Worm (Caenorhabditis elegans) whole organism, young adult: ENCODE results near the gene acdh-8.

ENCODE experiments used
- B0019.2 ChIP-seq: fragments of 200-800 bp; sonication (Bioruptor generic); conservative IDR thresholded peaks from 2 replicates; pipeline ENCODE4 v1.3.6; 2022; ENCODE audit warnings: missing genetic modification reagents, missing genetic modification characterization, missing compliant biosample characterization
- B0336.3 ChIP-seq: fragments of 200-800 bp; sonication (Bioruptor generic); IDR thresholded peaks from 2 replicates; pipeline ENCODE4 v1.3.6; 2022; ENCODE audit warnings: missing genetic modification characterization, missing compliant biosample characterization
- D2030.7 ChIP-seq: fragments of 200-800 bp; sonication (Bioruptor generic); IDR thresholded peaks from 2 replicates; pipeline ENCODE4 v1.3.6; 2022; ENCODE audit warnings: missing genetic modification reagents, missing genetic modification characterization, missing compliant biosample characterization
- F23B12.7 ChIP-seq: sonication (generic microtip); optimal IDR thresholded peaks from 2 replicates; lab custom pipeline; 2017; ENCODE audit warnings: missing genetic modification characterization, mild to moderate bottlenecking, missing compliant biosample characterization, antibody characterized with exemption, moderate library complexity; ENCODE audit not compliant: insufficient read depth
- F55B11.4 ChIP-seq: sonication (generic microtip); optimal IDR thresholded peaks from 2 replicates; lab custom pipeline; 2016; ENCODE audit warnings: missing compliant biosample characterization, missing genetic modification characterization, borderline replicate concordance; ENCODE audit not compliant: insufficient read depth
- K12H6.12 ChIP-seq: fragments of 200-800 bp; sonication (Bioruptor generic); optimal IDR thresholded peaks from 2 replicates; lab custom pipeline; 2018; ENCODE audit warnings: mild to moderate bottlenecking, missing genetic modification characterization, missing compliant biosample characterization
- ZK185.1 ChIP-seq: sonication (generic microtip); optimal IDR thresholded peaks from 2 replicates; lab custom pipeline; 2016; ENCODE audit warnings: mild to moderate bottlenecking, missing genetic modification characterization, missing compliant biosample characterization; ENCODE audit not compliant: poor library complexity, severe bottlenecking
- ama-1 ChIP-seq, 3 experiments: fragments of 150-350 bp in 1 of 3; sonication (generic microtip) in 2 of 3; optimal IDR thresholded peaks; 2 replicates each; lab custom pipeline; 2014 to 2018; ENCODE audit warnings: missing biosample characterization in 2 of 3, missing genetic modification characterization in 2 of 3, missing genetic modification reagents in 2 of 3
- aptf-2 ChIP-seq: fragments of 200-800 bp; sonication (Bioruptor generic); conservative IDR thresholded peaks from 2 replicates; pipeline ENCODE4 v1.3.6; 2022; ENCODE audit warnings: missing genetic modification reagents, missing genetic modification characterization, missing compliant biosample characterization
- athp-1 ChIP-seq: sonication (generic microtip); optimal IDR thresholded peaks from 2 replicates; lab custom pipeline; 2017; ENCODE audit warnings: mild to moderate bottlenecking, missing genetic modification characterization, missing compliant biosample characterization
- attf-3 ChIP-seq: fragments of 200-800 bp; sonication (Bioruptor generic); conservative IDR thresholded peaks from 2 replicates; pipeline ENCODE4 v1.3.6; 2022; ENCODE audit warnings: missing genetic modification reagents, missing genetic modification characterization, missing compliant biosample characterization
- attf-5 ChIP-seq: fragments of 200-800 bp; sonication (Bioruptor generic); optimal IDR thresholded peaks from 2 replicates; lab custom pipeline; 2018; ENCODE audit warnings: mild to moderate bottlenecking, missing genetic modification characterization, missing compliant biosample characterization
- bed-2 ChIP-seq: fragments of 200-800 bp; sonication (Bioruptor generic); IDR thresholded peaks from 2 replicates; pipeline ENCODE4 v1.3.6; 2022; ENCODE audit warnings: missing genetic modification reagents, missing genetic modification characterization, missing compliant biosample characterization
- ccch-3 ChIP-seq: fragments of 200-800 bp; sonication (Bioruptor generic); optimal IDR thresholded peaks from 2 replicates; lab custom pipeline; 2018; ENCODE audit warnings: mild to moderate bottlenecking, missing genetic modification characterization, missing compliant biosample characterization
- ceh-100 ChIP-seq: fragments of 200-800 bp; sonication (Bioruptor generic); IDR thresholded peaks from 2 replicates; pipeline ENCODE4 v1.3.6; 2022; ENCODE audit warnings: missing genetic modification reagents, missing genetic modification characterization, missing compliant biosample characterization
- ceh-27 ChIP-seq: fragments of 200-800 bp; sonication (Bioruptor generic); optimal IDR thresholded peaks from 2 replicates; lab custom pipeline; 2018; ENCODE audit warnings: mild to moderate bottlenecking, missing genetic modification characterization, moderate library complexity, missing compliant biosample characterization
- ceh-40 ChIP-seq: fragments of 200-800 bp; sonication (Bioruptor generic); IDR thresholded peaks from 2 replicates; pipeline ENCODE4 v1.3.6; 2022; ENCODE audit warnings: missing genetic modification characterization, missing compliant biosample characterization
- chd-7 ChIP-seq: sonication (generic microtip); optimal IDR thresholded peaks from 2 replicates; lab custom pipeline; 2016; ENCODE audit warnings: mild to moderate bottlenecking, missing genetic modification characterization, moderate library complexity, missing compliant biosample characterization
- die-1 ChIP-seq: sonication (generic microtip); optimal IDR thresholded peaks from 2 replicates; lab custom pipeline; 2016; ENCODE audit warnings: missing genotype, mild to moderate bottlenecking, missing genetic modification characterization, missing compliant biosample characterization
- dpl-1 ChIP-seq: fragments of 150-350 bp; optimal IDR thresholded peaks from 2 replicates; lab custom pipeline; 2014; ENCODE audit warnings: missing biosample characterization, missing genetic modification reagents, missing genetic modification characterization
- egl-18 ChIP-seq: fragments of 200-800 bp; sonication (Bioruptor generic); IDR thresholded peaks from 2 replicates; pipeline ENCODE4 v1.3.6; 2022; ENCODE audit warnings: missing genetic modification reagents, missing genetic modification characterization, missing compliant biosample characterization
- egrh-3 ChIP-seq: fragments of 200-800 bp; sonication (Bioruptor generic); IDR thresholded peaks from 2 replicates; pipeline ENCODE4 v1.3.6; 2022; ENCODE audit warnings: missing genetic modification reagents, missing genetic modification characterization, missing compliant biosample characterization
- ekl-4 ChIP-seq: fragments of 200-800 bp; sonication (Bioruptor generic); IDR thresholded peaks from 2 replicates; pipeline ENCODE4 v1.3.6; 2022; ENCODE audit warnings: missing genetic modification reagents, missing genetic modification characterization, missing compliant biosample characterization
- ets-4 ChIP-seq: fragments of 200-800 bp; sonication (Bioruptor generic); optimal IDR thresholded peaks from 2 replicates; lab custom pipeline; 2018; ENCODE audit warnings: mild to moderate bottlenecking, missing genetic modification characterization, missing compliant biosample characterization
- him-1 ChIP-seq: sonication (generic microtip); optimal IDR thresholded peaks from 2 replicates; lab custom pipeline; 2016; ENCODE audit warnings: missing genotype, missing genetic modification reagents, missing genetic modification characterization, missing compliant biosample characterization
- hlh-26 ChIP-seq: fragments of 200-800 bp; sonication (Bioruptor generic); conservative IDR thresholded peaks from 2 replicates; pipeline ENCODE4 v1.3.6; 2022; ENCODE audit warnings: missing genetic modification reagents, missing genetic modification characterization, missing compliant biosample characterization
- hmg-1.2 ChIP-seq: fragments of 200-800 bp; sonication (Bioruptor generic); IDR thresholded peaks from 2 replicates; pipeline ENCODE4 v1.3.6; 2022; ENCODE audit warnings: missing genetic modification reagents, missing genetic modification characterization, missing compliant biosample characterization
- lin-40 ChIP-seq: sonication (generic microtip); optimal IDR thresholded peaks from 2 replicates; lab custom pipeline; 2016; ENCODE audit warnings: missing genetic modification characterization, mild to moderate bottlenecking, missing compliant biosample characterization, missing genotype, missing genetic modification reagents
- lir-1 ChIP-seq: fragments of 200-800 bp; sonication (Bioruptor generic); conservative IDR thresholded peaks from 2 replicates; pipeline ENCODE4 v1.3.6; 2022; ENCODE audit warnings: missing genetic modification reagents, missing genetic modification characterization, missing compliant biosample characterization
- lsy-27 ChIP-seq: sonication (generic microtip); optimal IDR thresholded peaks from 2 replicates; lab custom pipeline; 2017; ENCODE audit warnings: missing genetic modification characterization, mild to moderate bottlenecking, missing compliant biosample characterization, antibody characterized with exemption, missing genotype, borderline replicate concordance; ENCODE audit not compliant: insufficient read depth
- madf-10 ChIP-seq: sonication (generic microtip); optimal IDR thresholded peaks from 2 replicates; lab custom pipeline; 2016; ENCODE audit warnings: mild to moderate bottlenecking, missing genetic modification characterization, missing compliant biosample characterization
- madf-3 ChIP-seq: fragments of 200-800 bp; sonication (Bioruptor generic); IDR thresholded peaks from 2 replicates; pipeline ENCODE4 v1.3.6; 2022; ENCODE audit warnings: missing genetic modification reagents, missing genetic modification characterization, missing compliant biosample characterization
- madf-6 ChIP-seq: fragments of 200-800 bp; sonication (Bioruptor generic); IDR thresholded peaks from 2 replicates; pipeline ENCODE4 v1.3.6; 2022; ENCODE audit warnings: missing genetic modification reagents, missing genetic modification characterization, missing compliant biosample characterization
- madf-8 ChIP-seq: fragments of 200-800 bp; sonication (Bioruptor generic); conservative IDR thresholded peaks from 2 replicates; pipeline ENCODE4 v1.3.6; 2022; ENCODE audit warnings: missing genetic modification reagents, missing genetic modification characterization, missing compliant biosample characterization
- nhr-179 ChIP-seq: sonication (generic microtip); optimal IDR thresholded peaks from 2 replicates; lab custom pipeline; 2016; ENCODE audit warnings: mild to moderate bottlenecking, missing genetic modification characterization, missing compliant biosample characterization
- nhr-80 ChIP-seq: sonication (generic microtip); optimal IDR thresholded peaks from 2 replicates; lab custom pipeline; 2016; ENCODE audit warnings: missing genetic modification characterization, missing compliant biosample characterization
- nhr-90 ChIP-seq: sonication (generic microtip); optimal IDR thresholded peaks from 2 replicates; lab custom pipeline; 2016; ENCODE audit warnings: missing genotype, mild to moderate bottlenecking, missing genetic modification characterization, missing compliant biosample characterization
- pha-4 ChIP-seq: fragments of 150-350 bp; sonication (generic microtip); optimal IDR thresholded peaks from 2 replicates; lab custom pipeline; 2014; ENCODE audit warnings: missing biosample characterization, missing genetic modification reagents, missing genetic modification characterization
- rcor-1 ChIP-seq: fragments of 200-800 bp; sonication (Bioruptor generic); IDR thresholded peaks from 2 replicates; pipeline ENCODE4 v1.3.6; 2022; ENCODE audit warnings: missing genetic modification reagents, missing genetic modification characterization, missing compliant biosample characterization
- snpc-1.1 ChIP-seq: sonication (generic microtip); optimal IDR thresholded peaks from 2 replicates; lab custom pipeline; 2017; ENCODE audit warnings: missing genetic modification characterization, mild to moderate bottlenecking, missing compliant biosample characterization, antibody characterized with exemption, moderate library complexity, missing genotype, missing genetic modification reagents; ENCODE audit not compliant: insufficient read depth
- unc-130 ChIP-seq: sonication (generic microtip); optimal IDR thresholded peaks from 2 replicates; lab custom pipeline; 2016; ENCODE audit warnings: missing genetic modification reagents, missing genetic modification characterization, missing compliant biosample characterization
- zfh-2 ChIP-seq: fragments of 200-800 bp; sonication (Bioruptor generic); conservative IDR thresholded peaks from 2 replicates; pipeline ENCODE4 v1.3.6; 2022; ENCODE audit warnings: missing genetic modification reagents, missing genetic modification characterization, missing compliant biosample characterization
- ztf-25 ChIP-seq: fragments of 200-800 bp; sonication (Bioruptor generic); IDR thresholded peaks from 2 replicates; pipeline ENCODE4 v1.3.6; 2022; ENCODE audit warnings: missing genetic modification reagents, missing genetic modification characterization, missing compliant biosample characterization

The acdh-8 gene

DNA sequence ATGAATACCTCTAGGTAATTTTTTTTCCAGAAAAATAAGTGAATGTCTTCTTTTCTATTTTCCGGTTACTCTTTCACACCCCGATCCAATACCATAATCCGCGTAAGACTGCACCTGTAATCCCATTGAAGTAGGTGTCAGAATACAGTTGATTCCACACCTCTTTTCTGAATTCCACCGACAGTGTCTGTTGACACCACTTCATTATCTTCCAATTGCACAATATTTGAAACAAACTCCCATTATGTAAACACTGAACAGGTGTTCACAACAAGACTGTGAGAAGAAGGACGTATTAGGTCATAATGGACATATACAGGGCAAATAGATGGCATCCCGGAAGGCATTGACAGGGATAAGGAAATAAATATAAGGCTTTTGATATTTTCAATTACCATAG lies 16.9 kb upstream of the acdh-8 start:
- TF ChIP-seq snpc-1.1 (tag; lab: Kevin White, UChicago), result no peak
- no peak for TF ChIP-seq aptf-2 (GFP tag; lab: Robert Waterston, UW)
- no peak for TF ChIP-seq ceh-40
- TF ChIP-seq ekl-4 (GFP tag; lab: Robert Waterston, UW), result no peak
- no peak for TF ChIP-seq attf-3 (GFP tag; lab: Robert Waterston, UW)
- TF ChIP-seq madf-8 (GFP tag; lab: Robert Waterston, UW), result no peak
- TF ChIP-seq attf-5 (GFP tag; lab: Kevin White, UChicago), result no peak
- TF ChIP-seq ztf-25 (GFP tag; lab: Robert Waterston, UW), result no peak
- TF ChIP-seq rcor-1, result no peak
- TF ChIP-seq madf-6 (GFP tag; lab: Robert Waterston, UW), result no peak
- TF ChIP-seq nhr-80 (tag; lab: Kevin White, UChicago), result no peak
- no peak for TF ChIP-seq chd-7 (tag; lab: Kevin White, UChicago)
- TF ChIP-seq madf-10 (tag; lab: Kevin White, UChicago), result no peak
- TF ChIP-seq madf-3 (GFP tag; lab: Robert Waterston, UW), result no peak
- TF ChIP-seq dpl-1 (GFP tag; lab: Kevin White, UChicago), result no peak
- no peak for TF ChIP-seq F55B11.4
- no peak for TF ChIP-seq hlh-26
- TF ChIP-seq ZK185.1 (tag; lab: Kevin White, UChicago), result no peak
- TF ChIP-seq B0336.3 (GFP tag; lab: Robert Waterston, UW), result no peak

DNA sequence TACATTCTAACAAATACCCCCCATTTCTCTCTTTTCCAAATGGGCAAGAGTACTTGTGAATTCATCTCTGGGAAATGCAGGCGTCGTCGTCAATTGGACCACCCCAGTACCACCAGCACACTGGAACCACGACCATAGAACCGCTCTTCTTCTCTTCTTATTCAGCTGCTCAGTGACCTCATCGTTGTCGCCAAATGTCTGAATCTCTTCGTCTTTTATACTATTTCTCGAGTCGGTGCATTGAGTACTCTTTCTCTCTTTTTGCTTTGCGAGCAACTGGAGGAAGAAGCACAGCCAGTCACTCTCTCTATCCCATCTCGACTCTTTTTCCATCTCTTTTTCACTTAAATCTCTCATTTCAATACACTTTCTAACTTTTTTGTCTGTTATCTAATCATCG lies 14.4 kb upstream of the acdh-8 start:
- TF ChIP-seq hmg-1.2 (GFP tag; lab: Robert Waterston, UW) (peak; percentile 50; the same call in 1 of the 2 replicates), ets-4 (GFP tag; lab: Kevin White, UChicago) (no peak), egrh-3 (GFP tag; lab: Robert Waterston, UW) (no peak), ceh-27 (GFP tag; lab: Kevin White, UChicago) (peak; percentile 7), B0019.2 (GFP tag; lab: Robert Waterston, UW) (no peak), zfh-2 (no peak)

DNA sequence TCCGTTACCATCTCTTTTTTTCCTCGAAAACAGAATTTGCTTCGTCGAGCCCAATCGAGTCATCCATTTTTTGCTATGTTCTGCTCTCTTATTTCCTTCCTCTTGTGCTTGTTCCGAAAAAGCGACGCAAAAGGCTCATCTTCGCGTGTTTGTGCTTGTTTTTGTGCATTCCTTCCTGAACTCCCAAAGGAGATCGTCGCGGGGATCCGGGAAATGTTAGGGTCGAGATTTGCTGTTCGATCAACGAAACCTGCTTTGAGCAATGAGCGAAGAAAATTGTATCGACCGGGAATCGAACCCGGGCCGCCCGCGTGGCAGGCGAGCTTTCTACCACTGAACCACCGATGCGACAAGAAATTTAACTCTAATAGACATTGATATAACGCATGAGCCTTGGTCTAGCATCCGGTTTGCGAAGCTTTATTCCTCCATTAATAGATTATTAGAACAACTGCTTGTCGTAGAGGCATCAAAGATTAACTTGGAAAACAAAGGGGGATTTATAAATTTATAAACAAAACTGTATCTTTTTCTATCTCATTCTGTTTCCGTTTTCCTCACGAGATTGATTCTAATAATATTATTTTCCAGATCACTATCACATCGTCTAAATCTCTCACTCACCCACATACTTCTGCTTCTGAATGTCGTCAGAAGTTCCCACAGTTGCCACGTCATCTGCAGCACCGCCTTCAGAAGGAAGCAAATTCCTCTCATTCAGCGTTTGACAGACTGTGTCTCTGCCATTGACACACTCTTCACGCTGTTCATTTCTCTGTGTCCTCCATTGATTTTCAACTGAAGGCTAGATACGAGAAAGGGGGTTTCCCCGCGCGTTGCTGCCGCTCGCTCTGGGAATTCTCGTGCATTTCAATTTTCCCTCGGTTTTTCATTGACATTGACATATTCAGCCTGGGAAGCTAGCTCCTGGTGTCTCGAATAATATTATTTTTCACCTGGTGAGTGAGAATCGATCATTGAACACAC lies 12.1 kb upstream of the acdh-8 start, which contains the start of gene K05F1.6:
K05F1.6 (plus strand) TSS at position 586 of the 987 bp plus-strand sequence.
- TF ChIP-seq K12H6.12 (tag; lab: Kevin White, UChicago) (peak; percentile 69), nhr-90 (tag; lab: Kevin White, UChicago) (peak; percentile 95), athp-1 (tag; lab: Kevin White, UChicago) (peak; percentile 77), lir-1 (GFP tag; lab: Robert Waterston, UW) (0 out of 2 replicates have a peak, but pooled peaks have one; percentile 12), unc-130 (GFP tag; lab: Kevin White, UChicago) (peak; percentile 50), D2030.7 (GFP tag; lab: Robert Waterston, UW) (peak; percentile 89), bed-2 (GFP tag; lab: Robert Waterston, UW) (peak; percentile 61; the same call in 1 of the 2 replicates), nhr-179 (tag; lab: Kevin White, UChicago) (peak; percentile 33), him-1 (tag; lab: Kevin White, UChicago) (peak; percentile 83), egl-18 (GFP tag; lab: Robert Waterston, UW) (no peak; the same call in 1 of the 2 replicates), ama-1 (optimal IDR thresholded peaks at IDR 0.05; lab: Kevin White, UChicago) (no peak), ama-1 (GFP tag; optimal IDR thresholded peaks at IDR 0.05; lab: Kevin White, UChicago) (peak; percentile 36 to 67), pha-4 (tag; lab: Kevin White, UChicago) (no peak), die-1 (tag; lab: Kevin White, UChicago) (peak; percentile 90), ccch-3 (no peak), lin-40 (peak; percentile 80), ztf-25 (GFP tag; lab: Robert Waterston, UW) (peak; percentile 88; the same call in 1 of the 2 replicates), ceh-100 (GFP tag; lab: Robert Waterston, UW) (peak; percentile 73), F23B12.7 (tag; lab: Kevin White, UChicago) (peak; percentile 93), lsy-27 (tag; lab: Kevin White, UChicago) (peak; percentile 90), egrh-3 (GFP tag; lab: Robert Waterston, UW) (peak; percentile 49; the same call in 1 of the 2 replicates)
